Worm (Caenorhabditis elegans) whole organism, L4 larva: ENCODE data around the gene C07G1.7.

ENCODE experiments used
- Y48G9A.11 ChIP-seq: fragments of 200-800 bp; sonication (Bioruptor generic); IDR thresholded peaks from 2 replicates; pipeline ENCODE4 v1.3.6; 2022; ENCODE audit warnings: missing genetic modification reagents, missing genetic modification characterization, missing compliant biosample characterization
- Y75B8A.6 ChIP-seq: fragments of 200-800 bp; sonication (Bioruptor generic); IDR thresholded peaks from 2 replicates; pipeline ENCODE4 v1.3.6; 2022; ENCODE audit warnings: missing genetic modification reagents, missing genetic modification characterization, missing compliant biosample characterization
- aha-1 ChIP-seq: fragments of 150-350 bp; peaks from one replicate; lab custom pipeline; 2014; ENCODE audit warnings: missing biosample characterization, missing genetic modification characterization
- ces-1 ChIP-seq: fragments of 150-350 bp; sonication (generic microtip); optimal IDR thresholded peaks from 4 replicates; lab custom pipeline; 2014; ENCODE audit warnings: missing biosample characterization, missing genetic modification reagents, missing genetic modification characterization
- dmd-8 ChIP-seq: fragments of 200-800 bp; sonication (Bioruptor generic); IDR thresholded peaks from 2 replicates; pipeline ENCODE4 v1.3.6; 2022; ENCODE audit warnings: missing genetic modification characterization, missing compliant biosample characterization
- hlh-30 ChIP-seq: sonication (generic microtip); optimal IDR thresholded peaks from 2 replicates; lab custom pipeline; 2017; ENCODE audit warnings: antibody characterized with exemption, mild to moderate bottlenecking, missing genetic modification characterization, missing compliant biosample characterization; ENCODE audit not compliant: insufficient read depth
- lin-13 ChIP-seq: fragments of 150-350 bp; optimal IDR thresholded peaks from 2 replicates; lab custom pipeline; 2014; ENCODE audit warnings: missing biosample characterization, missing genetic modification reagents, missing genetic modification characterization
- nhr-11 ChIP-seq: fragments of 150-350 bp; optimal IDR thresholded peaks from 2 replicates; lab custom pipeline; 2014; ENCODE audit warnings: missing biosample characterization, missing genetic modification characterization
- zag-1 ChIP-seq: fragments of 150-350 bp; optimal IDR thresholded peaks from 2 replicates; lab custom pipeline; 2014; ENCODE audit warnings: missing biosample characterization, missing genetic modification characterization
- zfp-2 ChIP-seq: sonication (generic microtip); optimal IDR thresholded peaks from 2 replicates; lab custom pipeline; 2016; ENCODE audit warnings: mild to moderate bottlenecking, missing genetic modification characterization, missing compliant biosample characterization

ce11 chrIV:8251346-8251745 lies 39.7 kb upstream of the C07G1.7 start:
- no peak for TF ChIP-seq Y75B8A.6
- TF ChIP-seq Y48G9A.11 (GFP tag; lab: Robert Waterston, UW), result no peak
- TF ChIP-seq dmd-8 (GFP tag; lab: Robert Waterston, UW), result no peak
- no peak for TF ChIP-seq hlh-30
- no peak for TF ChIP-seq ces-1 (GFP tag; lab: Kevin White, UChicago)
- TF ChIP-seq lin-13, result no peak
- no peak for TF ChIP-seq zfp-2
- TF ChIP-seq zag-1, result no peak
- no peak for TF ChIP-seq nhr-11 (tag; lab: Kevin White, UChicago)
- no peak for TF ChIP-seq aha-1
